Fruit fly (Drosophila melanogaster): ENCODE results near the gene bap.

The bap gene

DNA sequence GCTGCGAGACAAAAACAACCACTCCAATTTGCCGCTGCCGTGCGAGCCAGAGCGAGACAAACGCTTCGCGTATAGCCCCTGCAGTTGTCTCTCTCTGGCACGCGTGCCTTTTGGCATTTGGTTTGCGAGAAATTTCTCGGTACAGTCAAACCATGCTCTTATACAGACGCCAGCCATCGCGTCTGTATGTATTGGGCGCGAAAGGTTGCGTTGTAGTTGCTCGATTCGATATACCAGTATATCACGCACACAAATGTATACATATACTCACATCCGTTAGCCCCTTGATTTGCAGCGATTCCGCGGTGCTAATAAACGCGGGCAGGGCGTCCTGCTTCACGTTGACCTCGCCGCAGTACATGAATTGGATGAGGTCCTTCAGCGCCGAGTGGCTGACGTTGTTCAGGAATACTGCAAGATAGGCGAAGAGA, 12.3 kb upstream of the bap start (continued):
- peak; percentile 93 for TF ChIP-seq wdn (GFP tag; IDR thresholded peaks at IDR 0.05)
- no peak for TF ChIP-seq sr (GFP tag; IDR thresholded peaks at IDR 0.05)
- peak; percentile 37 for TF ChIP-seq Hey (tag; optimal IDR thresholded peaks at IDR 0.05)
- TF ChIP-seq CG6654 (GFP tag; optimal IDR thresholded peaks at IDR 0.05) = no peak
- no peak for TF ChIP-seq CG33213 (GFP tag; optimal IDR thresholded peaks at IDR 0.05)
- TF ChIP-seq cwo (GFP tag; optimal IDR thresholded peaks at IDR 0.05) = no peak
- TF ChIP-seq br (optimal IDR thresholded peaks at IDR 0.05) = no peak
- no peak for TF ChIP-seq fd102C (GFP tag; optimal IDR thresholded peaks at IDR 0.05)
- TF ChIP-seq Gsc (GFP tag; IDR thresholded peaks at IDR 0.05) = no peak
- peak; percentile 84; the same call in 2 of the 3 replicates for TF ChIP-seq CG34422 (GFP tag; IDR thresholded peaks at IDR 0.05)
- TF ChIP-seq croc (GFP tag; conservative IDR thresholded peaks at IDR 0.05) = no peak
- TF ChIP-seq sens (GFP tag) = peak; percentile 73
- no peak for TF ChIP-seq Antp (GFP tag; optimal IDR thresholded peaks at IDR 0.05)
- TF ChIP-seq exex (tag; optimal IDR thresholded peaks at IDR 0.05) = no peak
- TF ChIP-seq CG18599 (GFP tag; optimal IDR thresholded peaks at IDR 0.05) = no peak
- TF ChIP-seq lilli (GFP tag; optimal IDR thresholded peaks at IDR 0.05) = peak; percentile 23
- no peak for TF ChIP-seq zen (tag; optimal IDR thresholded peaks at IDR 0.05)
- peak; percentile 50 for TF ChIP-seq pzg (GFP tag; optimal IDR thresholded peaks at IDR 0.05)
- no peak for TF ChIP-seq Jarid2 (GFP tag; optimal IDR thresholded peaks at IDR 0.05)
- TF ChIP-seq jing (GFP tag; optimal IDR thresholded peaks at IDR 0.05) = no peak
- TF ChIP-seq CG12299 (tag; optimal IDR thresholded peaks at IDR 0.05) = peak; percentile 36
- TF ChIP-seq MBD-R2 (GFP tag; IDR thresholded peaks at IDR 0.05) = peak; percentile 34; the same call in 1 of the 2 replicates
- TF ChIP-seq ttk (GFP tag; IDR thresholded peaks at IDR 0.05) = no peak
- peak; percentile 83 for TF ChIP-seq Med (GFP tag)
- TF ChIP-seq ash1 (GFP tag; optimal IDR thresholded peaks at IDR 0.05) = no peak
- TF ChIP-seq CG17186 (GFP tag; optimal IDR thresholded peaks at IDR 0.05) = no peak
- TF ChIP-seq Dek (tag; optimal IDR thresholded peaks at IDR 0.05) = no peak
- TF ChIP-seq Atf6 (GFP tag; IDR thresholded peaks at IDR 0.05) = peak; percentile 34; the same call in 1 of the 2 replicates
- TF ChIP-seq Oli (tag; optimal IDR thresholded peaks at IDR 0.05) = no peak
- TF ChIP-seq CG8089 (GFP tag; optimal IDR thresholded peaks at IDR 0.05) = no peak
- TF ChIP-seq CG3281 (GFP tag; optimal IDR thresholded peaks at IDR 0.05) = peak; percentile 49
- TF ChIP-seq CG2712 (tag; optimal IDR thresholded peaks at IDR 0.05) = peak; percentile 28
- no peak for TF ChIP-seq CG9609 (GFP tag; optimal IDR thresholded peaks at IDR 0.05)
- TF ChIP-seq onecut (GFP tag; IDR thresholded peaks at IDR 0.05) = peak; percentile 51
- TF ChIP-seq CG6791 (GFP tag; IDR thresholded peaks at IDR 0.05; ENCODE audit: partially characterized antibody) = peak; percentile 66; the same call in 2 of the 3 replicates
- TF ChIP-seq Hsf (GFP tag; optimal IDR thresholded peaks at IDR 0.05) = no peak
- TF ChIP-seq maf-S (GFP tag; optimal IDR thresholded peaks at IDR 0.05) = no peak
- no peak for TF ChIP-seq CG16863 (GFP tag; optimal IDR thresholded peaks at IDR 0.05)
- TF ChIP-seq BEAF-32 (GFP tag; optimal IDR thresholded peaks at IDR 0.05) = peak; percentile 53
- peak; percentile 2 for TF ChIP-seq Ets97D (GFP tag; optimal IDR thresholded peaks at IDR 0.05)
- TF ChIP-seq CG17361 (GFP tag; IDR thresholded peaks at IDR 0.05) = no peak
- TF ChIP-seq CG34224 (GFP tag; IDR thresholded peaks at IDR 0.05; ENCODE audit: partially characterized antibody) = peak; percentile 76
- TF ChIP-seq CG13287 (GFP tag; IDR thresholded peaks at IDR 0.05; ENCODE audit: partially characterized antibody) = peak; percentile 75
- TF ChIP-seq CG42726 (GFP tag; IDR thresholded peaks at IDR 0.05; ENCODE audit: partially characterized antibody) = no peak
- no peak for TF ChIP-seq Six4 (GFP tag; optimal IDR thresholded peaks at IDR 0.05)
- no peak for TF ChIP-seq tna (GFP tag; IDR thresholded peaks at IDR 0.05; ENCODE audit: partially characterized antibody)
- TF ChIP-seq Optix (GFP tag; IDR thresholded peaks at IDR 0.05) = no peak; the same call in 2 of the 3 replicates
- no peak for TF ChIP-seq CG12155 (GFP tag; optimal IDR thresholded peaks at IDR 0.05)
- peak; percentile 38 for TF ChIP-seq CG31365 (tag; optimal IDR thresholded peaks at IDR 0.05)
- TF ChIP-seq Fer1 (GFP tag; optimal IDR thresholded peaks at IDR 0.05) = peak; percentile 70
- no peak for TF ChIP-seq slp2 (GFP tag; optimal IDR thresholded peaks at IDR 0.05)
